Worm (Caenorhabditis elegans) whole organism, late embryonic: Measurements from ENCODE around the gene fbxa-215.
"Not testable (repeated sequence)": the region's sequence is repeated elsewhere in the genome, so short reads cannot be mapped to it uniquely, and the experiment has no call there.

ENCODE experiments used
- C08G9.2 ChIP-seq: sonication (generic microtip); optimal IDR thresholded peaks from 2 replicates; lab custom pipeline; 2016; ENCODE audit warnings: mild to moderate bottlenecking, missing genetic modification characterization, moderate library complexity, missing compliant biosample characterization
- F13H6.1 ChIP-seq: sonication (generic microtip); optimal IDR thresholded peaks from 2 replicates; lab custom pipeline; 2016; ENCODE audit warnings: missing genetic modification characterization, missing compliant biosample characterization
- K02D7.2 ChIP-seq: sonication (generic microtip); optimal IDR thresholded peaks from 2 replicates; lab custom pipeline; 2017; ENCODE audit warnings: mild to moderate bottlenecking, missing genetic modification characterization, missing compliant biosample characterization
- Y22D7AL.16 ChIP-seq: sonication (generic microtip); optimal IDR thresholded peaks from 2 replicates; lab custom pipeline; 2016; ENCODE audit warnings: missing genetic modification characterization, missing compliant biosample characterization
- ama-1 ChIP-seq: fragments of 150-350 bp; optimal IDR thresholded peaks from 2 replicates; lab custom pipeline; 2014
- ceh-14 ChIP-seq: sonication (generic microtip); optimal IDR thresholded peaks from 2 replicates; lab custom pipeline; 2016; ENCODE audit warnings: missing genotype, missing genetic modification characterization, missing compliant biosample characterization
- ceh-19 ChIP-seq: fragments of 200-800 bp; sonication (Bioruptor generic); optimal IDR thresholded peaks from 2 replicates; lab custom pipeline; 2018; ENCODE audit warnings: mild to moderate bottlenecking, missing genetic modification characterization, missing compliant biosample characterization
- ceh-2 ChIP-seq: sonication (generic microtip); optimal IDR thresholded peaks from 2 replicates; lab custom pipeline; 2016; ENCODE audit warnings: missing genotype, missing genetic modification characterization, missing compliant biosample characterization
- ceh-31 ChIP-seq: sonication (generic microtip); optimal IDR thresholded peaks from 2 replicates; lab custom pipeline; 2016; ENCODE audit warnings: missing genetic modification characterization, missing compliant biosample characterization
- ceh-45 ChIP-seq: fragments of 200-800 bp; sonication (Bioruptor generic); IDR thresholded peaks from 2 replicates; pipeline ENCODE4 v1.3.6; 2022; ENCODE audit warnings: missing genetic modification reagents, missing genetic modification characterization, missing compliant biosample characterization
- ceh-48 ChIP-seq: sonication (generic microtip); optimal IDR thresholded peaks from 2 replicates; lab custom pipeline; 2016; ENCODE audit warnings: missing genetic modification characterization, inconsistent platforms, missing compliant biosample characterization
- ceh-6 ChIP-seq: fragments of 200-800 bp; sonication (Bioruptor generic); optimal IDR thresholded peaks from 2 replicates; lab custom pipeline; 2018; ENCODE audit warnings: mild to moderate bottlenecking, missing genetic modification characterization, missing compliant biosample characterization
- dve-1 ChIP-seq: sonication (generic microtip); optimal IDR thresholded peaks from 2 replicates; lab custom pipeline; 2017; ENCODE audit warnings: antibody characterized with exemption, mild to moderate bottlenecking, missing genetic modification characterization, missing compliant biosample characterization
- elt-2 ChIP-seq: sonication (generic microtip); optimal IDR thresholded peaks from 2 replicates; lab custom pipeline; 2016; ENCODE audit warnings: missing genetic modification reagents, missing genetic modification characterization, missing compliant biosample characterization
- elt-4 ChIP-seq: sonication (generic microtip); optimal IDR thresholded peaks from 2 replicates; lab custom pipeline; 2016; ENCODE audit warnings: missing genetic modification characterization, missing compliant biosample characterization
- ets-4 ChIP-seq: sonication (generic microtip); optimal IDR thresholded peaks from 2 replicates; lab custom pipeline; 2016; ENCODE audit warnings: missing genetic modification characterization, missing compliant biosample characterization
- fkh-10 ChIP-seq: fragments of 150-350 bp; optimal IDR thresholded peaks from 2 replicates; lab custom pipeline; 2014; ENCODE audit warnings: missing biosample characterization, missing genetic modification reagents, missing genetic modification characterization
- fkh-6 ChIP-seq: sonication (generic microtip); optimal IDR thresholded peaks from 2 replicates; lab custom pipeline; 2016; ENCODE audit warnings: missing genetic modification characterization, missing compliant biosample characterization
- hlh-30 ChIP-seq: sonication (generic microtip); optimal IDR thresholded peaks from 2 replicates; lab custom pipeline; 2017; ENCODE audit warnings: antibody characterized with exemption, missing genetic modification characterization, missing compliant biosample characterization; ENCODE audit not compliant: insufficient read depth
- hlh-8 ChIP-seq: sonication (generic microtip); optimal IDR thresholded peaks from 2 replicates; lab custom pipeline; 2016; ENCODE audit warnings: missing genotype, missing genetic modification characterization, missing compliant biosample characterization
- lim-6 ChIP-seq: sonication (generic microtip); optimal IDR thresholded peaks from 2 replicates; lab custom pipeline; 2016; ENCODE audit warnings: missing genetic modification characterization, missing compliant biosample characterization
- nhr-232 ChIP-seq: sonication (generic microtip); optimal IDR thresholded peaks from 2 replicates; lab custom pipeline; 2016; ENCODE audit warnings: missing genetic modification characterization, missing compliant biosample characterization
- npax-4 ChIP-seq: sonication (generic microtip); optimal IDR thresholded peaks from 2 replicates; lab custom pipeline; 2016; ENCODE audit warnings: missing genetic modification characterization, missing compliant biosample characterization
- odd-2 ChIP-seq: sonication (generic microtip); optimal IDR thresholded peaks from 2 replicates; lab custom pipeline; 2017; ENCODE audit warnings: antibody characterized with exemption, mild to moderate bottlenecking, missing genetic modification characterization, missing compliant biosample characterization
- pag-3 ChIP-seq: sonication (generic microtip); optimal IDR thresholded peaks from 2 replicates; lab custom pipeline; 2016; ENCODE audit warnings: missing compliant biosample characterization, missing genetic modification characterization, borderline replicate concordance
- pqm-1 ChIP-seq: sonication (generic microtip); optimal IDR thresholded peaks from 2 replicates; lab custom pipeline; 2016; ENCODE audit warnings: missing genetic modification characterization, missing compliant biosample characterization
- ref-2 ChIP-seq: sonication (generic microtip); optimal IDR thresholded peaks from 2 replicates; lab custom pipeline; 2016; ENCODE audit warnings: missing genetic modification characterization, missing compliant biosample characterization
- sdc-2 ChIP-seq: sonication (generic microtip); optimal IDR thresholded peaks from 2 replicates; lab custom pipeline; 2016; ENCODE audit warnings: missing genotype, missing genetic modification characterization, missing compliant biosample characterization
- tbx-2 ChIP-seq: sonication (generic microtip); optimal IDR thresholded peaks from 2 replicates; lab custom pipeline; 2016; ENCODE audit warnings: missing genetic modification characterization, missing compliant biosample characterization
- unc-3 ChIP-seq, 2 experiments: fragments of 200-800 bp in 1 of 2; sonication (Bioruptor generic) in 1 of 2; sonication (generic microtip) in 1 of 2; conservative IDR thresholded peaks in 1 of 2; optimal IDR thresholded peaks in 1 of 2; 2 replicates each; pipeline versions ENCODE4 v1.3.6 to Lab custom; 2016 to 2022; ENCODE audit warnings: missing compliant biosample characterization in 2 of 2, missing genetic modification characterization in 2 of 2, missing genetic modification reagents in 1 of 2
- unc-42 ChIP-seq: sonication (generic microtip); optimal IDR thresholded peaks from 2 replicates; lab custom pipeline; 2016; ENCODE audit warnings: missing genotype, missing genetic modification characterization, missing compliant biosample characterization

Gene fbxa-215

ce11 chrIV:13662570-13662969 lies 4.1 kb downstream of the fbxa-215 start, which contains the start of gene Y45F10C.2:
Gene Y45F10C.2 (minus strand): TSS chrIV:13662670.
- TF ChIP-seq hlh-8, tbx-2, ceh-48 (tag; lab: Kevin White, UChicago): not testable (repeated sequence)

DNA sequence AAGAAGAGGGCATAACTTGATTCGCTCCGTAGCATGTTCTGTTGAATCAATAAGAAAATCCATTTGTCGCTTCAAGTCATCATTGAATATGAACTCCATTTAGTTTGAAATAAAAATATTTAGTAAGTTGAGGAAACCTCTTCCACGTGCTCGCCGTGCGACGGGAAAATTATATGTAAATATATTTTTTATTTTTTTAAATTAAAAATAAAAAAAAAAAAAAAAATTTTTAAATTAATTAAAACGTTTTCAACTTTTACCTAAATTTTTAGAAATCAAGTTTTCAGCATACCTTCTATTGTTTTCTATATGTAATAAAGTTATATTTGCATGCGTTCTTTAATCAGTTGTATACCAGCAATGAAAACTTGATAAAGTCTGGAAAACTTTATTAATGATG lies 7.3 kb downstream of the fbxa-215 start, which contains the start of gene Y45F10C.1:
Gene Y45F10C.1 (minus strand): TSS at position 101 of the 400 bp plus-strand sequence.
- TF ChIP-seq Y22D7AL.16, ceh-2, ref-2 (tag; lab: Kevin White, UChicago): not testable (repeated sequence)

ce11 chrIV:13652023-13652422 lies 14.7 kb downstream of the fbxa-215 start, which contains the start of gene Y45F10C.6:
Gene Y45F10C.6 (plus strand): TSS chrIV:13652323.
- TF ChIP-seq ceh-45; sdc-2; ceh-19 (GFP tag; lab: Kevin White, UChicago): not testable (repeated sequence)

DNA sequence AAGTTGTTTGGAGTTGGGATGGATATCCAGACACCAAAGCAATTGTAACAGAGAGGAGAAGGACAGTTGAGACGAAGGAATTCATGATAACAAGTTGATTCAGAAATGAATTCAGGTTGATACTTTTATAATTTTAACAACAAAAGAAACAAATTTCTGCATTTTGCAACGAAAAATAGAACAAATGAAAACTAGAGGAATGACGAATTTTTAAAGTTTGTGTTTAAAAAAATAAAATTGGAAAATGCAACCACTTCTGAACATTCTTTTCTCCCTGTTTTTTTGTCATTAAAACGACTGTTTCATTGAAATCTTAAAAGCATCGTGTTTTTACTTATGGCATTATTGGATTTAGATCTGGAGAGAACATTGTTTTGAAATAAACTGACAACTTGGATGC lies 15.3 kb downstream of the fbxa-215 start, which contains the start of gene C08F11.12:
Gene C08F11.12 (minus strand): TSS at position 101 of the 400 bp plus-strand sequence.
- TF ChIP-seq ceh-31 (tag; lab: Kevin White, UChicago); elt-4 (tag; lab: Kevin White, UChicago); dve-1: not testable (repeated sequence)

DNA sequence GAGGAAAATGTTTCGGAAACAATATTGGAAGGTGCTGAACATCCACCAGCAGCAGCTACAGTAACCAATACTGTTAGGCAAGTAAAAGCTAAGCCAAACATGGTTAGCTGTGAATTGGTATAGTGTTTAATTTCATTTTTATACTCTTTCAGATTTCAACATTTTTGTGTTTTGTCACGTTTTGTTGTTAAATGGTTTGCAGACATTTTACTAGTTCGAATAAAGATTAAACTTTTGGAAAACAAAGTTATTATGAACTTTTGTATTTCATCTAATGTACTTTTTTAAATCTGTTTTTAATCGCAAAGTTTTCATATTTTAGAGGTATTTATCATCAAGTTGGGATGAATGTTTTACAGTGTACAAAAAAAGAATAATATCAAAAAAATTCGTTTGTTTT lies 16.5 kb downstream of the fbxa-215 start, which contains the start of gene C08F11.17:
Gene C08F11.17 (minus strand): TSS at position 101 of the 400 bp plus-strand sequence.
- no peak for TF ChIP-seq unc-3 (GFP tag; conservative IDR thresholded peaks at IDR 0.05; lab: Robert Waterston, UW)
- TF ChIP-seq unc-3 (tag; optimal IDR thresholded peaks at IDR 0.05; lab: Kevin White, UChicago), result no peak
- no peak for TF ChIP-seq ceh-14 (tag; lab: Kevin White, UChicago)
- TF ChIP-seq F13H6.1 (tag; lab: Kevin White, UChicago), result no peak

ce11 chrIV:13649126-13649525 lies 17.6 kb downstream of the fbxa-215 start, which contains the start of gene C08F11.10:
Gene C08F11.10 (minus strand): TSS chrIV:13649226.
- no peak for TF ChIP-seq pqm-1
- no peak for TF ChIP-seq ceh-19 (GFP tag; lab: Kevin White, UChicago)
- no peak for TF ChIP-seq nhr-232 (tag; lab: Kevin White, UChicago)
- TF ChIP-seq fkh-10, result no peak
- no peak for TF ChIP-seq hlh-30 (tag; lab: Kevin White, UChicago)
- no peak for TF ChIP-seq dve-1
- no peak for TF ChIP-seq ceh-6 (GFP tag; lab: Kevin White, UChicago)
- TF ChIP-seq elt-2 (tag; lab: Kevin White, UChicago), result no peak
- no peak for TF ChIP-seq lim-6 (tag; lab: Kevin White, UChicago)
- no peak for TF ChIP-seq npax-4 (tag; lab: Kevin White, UChicago)
- no peak for TF ChIP-seq ama-1 (lab: Kevin White, UChicago)
- TF ChIP-seq ceh-31 (tag; lab: Kevin White, UChicago), result no peak
- TF ChIP-seq unc-42 (tag; lab: Kevin White, UChicago), result no peak
- TF ChIP-seq pag-3, result no peak
- no peak for TF ChIP-seq ets-4 (tag; lab: Kevin White, UChicago)
- TF ChIP-seq sdc-2, result no peak
- TF ChIP-seq odd-2 (tag; lab: Kevin White, UChicago), result no peak
- no peak for TF ChIP-seq K02D7.2 (tag; lab: Kevin White, UChicago)
- no peak for TF ChIP-seq fkh-6 (tag; lab: Kevin White, UChicago)
- TF ChIP-seq C08G9.2 (tag; lab: Kevin White, UChicago), result no peak
- TF ChIP-seq, all 69 proteins: peak for 0
